Worm (Caenorhabditis elegans) whole organism, L4 larva: ENCODE measurements around the gene T14G12.11.

Experiments used
- F10B5.3 ChIP-seq: sonication (generic microtip); optimal IDR thresholded peaks from 2 replicates; lab custom pipeline; 2016; ENCODE audit warnings: mild to moderate bottlenecking, missing genetic modification characterization, missing compliant biosample characterization
- F26F4.8 ChIP-seq: fragments of 200-800 bp; sonication (Bioruptor generic); conservative IDR thresholded peaks from 2 replicates; pipeline ENCODE4 v1.3.6; 2022; ENCODE audit warnings: missing genetic modification characterization, missing compliant biosample characterization
- F49E8.2 ChIP-seq: sonication (generic microtip); optimal IDR thresholded peaks from 2 replicates; lab custom pipeline; 2016; ENCODE audit warnings: missing compliant biosample characterization, mild to moderate bottlenecking, missing genetic modification characterization, borderline replicate concordance
- R02D3.7 ChIP-seq: fragments of 150-350 bp; sonication (generic microtip); optimal IDR thresholded peaks from 3 replicates; lab custom pipeline; 2014; ENCODE audit warnings: missing biosample characterization, missing genetic modification characterization
- T20F7.1 ChIP-seq: fragments of 200-800 bp; sonication (Bioruptor generic); optimal IDR thresholded peaks from 2 replicates; lab custom pipeline; 2018; ENCODE audit warnings: mild to moderate bottlenecking, missing genetic modification characterization, missing compliant biosample characterization
- Y48G9A.11 ChIP-seq: fragments of 200-800 bp; sonication (Bioruptor generic); IDR thresholded peaks from 2 replicates; pipeline ENCODE4 v1.3.6; 2022; ENCODE audit warnings: missing genetic modification reagents, missing genetic modification characterization, missing compliant biosample characterization
- Y5F2A.4 ChIP-seq: fragments of 200-800 bp; sonication (Bioruptor generic); optimal IDR thresholded peaks from 2 replicates; lab custom pipeline; 2018; ENCODE audit warnings: mild to moderate bottlenecking, missing genetic modification characterization, missing compliant biosample characterization
- ZK337.2 ChIP-seq: fragments of 200-800 bp; sonication (Bioruptor generic); IDR thresholded peaks from 2 replicates; pipeline ENCODE4 v1.3.6; 2022; ENCODE audit warnings: missing genetic modification reagents, missing genetic modification characterization, missing compliant biosample characterization
- aha-1 ChIP-seq: fragments of 150-350 bp; peaks from one replicate; lab custom pipeline; 2014; ENCODE audit warnings: missing biosample characterization, missing genetic modification characterization
- arid-1 ChIP-seq: fragments of 200-800 bp; sonication (Bioruptor generic); conservative IDR thresholded peaks from 2 replicates; pipeline ENCODE4 v1.3.6; 2022; ENCODE audit warnings: missing genetic modification reagents, missing genetic modification characterization, missing compliant biosample characterization
- attf-4 ChIP-seq: sonication (generic microtip); optimal IDR thresholded peaks from 3 replicates; lab custom pipeline; 2017; ENCODE audit warnings: missing biosample characterization, missing genetic modification characterization
- ceh-20 ChIP-seq: fragments of 200-800 bp; sonication (Bioruptor generic); IDR thresholded peaks from 2 replicates; pipeline ENCODE4 v1.3.6; 2022; ENCODE audit warnings: missing genetic modification reagents, missing genetic modification characterization, missing compliant biosample characterization
- ceh-28 ChIP-seq: fragments of 150-350 bp; optimal IDR thresholded peaks from 2 replicates; lab custom pipeline; 2014; ENCODE audit warnings: missing biosample characterization, missing genetic modification reagents, missing genetic modification characterization
- ceh-32 ChIP-seq: sonication (generic microtip); optimal IDR thresholded peaks from 2 replicates; lab custom pipeline; 2016; ENCODE audit warnings: mild to moderate bottlenecking, missing genetic modification characterization, missing compliant biosample characterization; ENCODE audit not compliant: poor library complexity
- ctbp-1 ChIP-seq: fragments of 200-800 bp; sonication (Bioruptor generic); IDR thresholded peaks from 2 replicates; pipeline ENCODE4 v1.3.6; 2022; ENCODE audit warnings: missing genetic modification reagents, missing genetic modification characterization, missing compliant biosample characterization
- daf-16 ChIP-seq, 3 experiments: sonication (generic microtip); optimal IDR thresholded peaks; 2 replicates each; lab custom pipeline; 2016 to 2017; ENCODE audit warnings: missing genetic modification characterization in 3 of 3, missing genetic modification reagents in 3 of 3, mild to moderate bottlenecking in 2 of 3, missing compliant biosample characterization in 2 of 3, missing biosample characterization in 1 of 3, moderate library complexity in 1 of 3
- daf-19 ChIP-seq: fragments of 200-800 bp; sonication (Bioruptor generic); conservative IDR thresholded peaks from 2 replicates; pipeline ENCODE4 v1.3.6; 2022; ENCODE audit warnings: missing genetic modification characterization, missing compliant biosample characterization
- dpl-1 ChIP-seq: fragments of 150-350 bp; optimal IDR thresholded peaks from 2 replicates; lab custom pipeline; 2014; ENCODE audit warnings: missing biosample characterization, missing genetic modification reagents, missing genetic modification characterization
- dve-1 ChIP-seq: sonication (generic microtip); optimal IDR thresholded peaks from 2 replicates; lab custom pipeline; 2017; ENCODE audit warnings: antibody characterized with exemption, mild to moderate bottlenecking, missing genetic modification characterization, missing compliant biosample characterization; ENCODE audit not compliant: insufficient read depth
- egl-27 ChIP-seq: sonication (generic microtip); optimal IDR thresholded peaks from 3 replicates; lab custom pipeline; 2017; ENCODE audit warnings: missing biosample characterization, missing genetic modification reagents, missing genetic modification characterization
- egl-43 ChIP-seq: fragments of 200-800 bp; sonication (Bioruptor generic); IDR thresholded peaks from 2 replicates; pipeline ENCODE4 v1.3.6; 2022; ENCODE audit warnings: missing genetic modification reagents, missing genetic modification characterization, missing compliant biosample characterization
- fkh-10 ChIP-seq: fragments of 150-350 bp; optimal IDR thresholded peaks from 2 replicates; lab custom pipeline; 2014; ENCODE audit warnings: missing biosample characterization, missing genetic modification reagents, missing genetic modification characterization
- gei-8 ChIP-seq: fragments of 200-800 bp; sonication (Bioruptor generic); optimal IDR thresholded peaks from 2 replicates; lab custom pipeline; 2018; ENCODE audit warnings: mild to moderate bottlenecking, missing genetic modification characterization, missing compliant biosample characterization
- hlh-11 ChIP-seq: fragments of 200-800 bp; sonication (Bioruptor generic); optimal IDR thresholded peaks from 2 replicates; lab custom pipeline; 2018; ENCODE audit warnings: mild to moderate bottlenecking, missing genetic modification characterization, missing compliant biosample characterization
- lin-1 ChIP-seq: fragments of 200-800 bp; sonication (Bioruptor generic); IDR thresholded peaks from 2 replicates; pipeline ENCODE4 v1.3.6; 2022; ENCODE audit warnings: missing genetic modification reagents, missing genetic modification characterization, missing compliant biosample characterization
- lin-38 ChIP-seq: fragments of 200-800 bp; sonication (Bioruptor generic); IDR thresholded peaks from 2 replicates; pipeline ENCODE4 v1.3.6; 2022; ENCODE audit warnings: missing genetic modification reagents, missing genetic modification characterization, missing compliant biosample characterization
- madf-9 ChIP-seq: fragments of 200-800 bp; sonication (Bioruptor generic); conservative IDR thresholded peaks from 2 replicates; pipeline ENCODE4 v1.3.6; 2022; ENCODE audit warnings: missing genetic modification reagents, missing genetic modification characterization, missing compliant biosample characterization
- mep-1 ChIP-seq: fragments of 150-350 bp; sonication (generic microtip); optimal IDR thresholded peaks from 3 replicates; lab custom pipeline; 2014; ENCODE audit warnings: missing biosample characterization, missing genetic modification characterization
- nhr-102 ChIP-seq: sonication (generic microtip); optimal IDR thresholded peaks from 2 replicates; lab custom pipeline; 2016; ENCODE audit warnings: mild to moderate bottlenecking, missing genetic modification characterization, moderate library complexity, missing compliant biosample characterization
- nhr-11 ChIP-seq: fragments of 150-350 bp; optimal IDR thresholded peaks from 2 replicates; lab custom pipeline; 2014; ENCODE audit warnings: missing biosample characterization, missing genetic modification characterization
- nhr-111 ChIP-seq: fragments of 200-800 bp; sonication (Bioruptor generic); optimal IDR thresholded peaks from 2 replicates; lab custom pipeline; 2018; ENCODE audit warnings: mild to moderate bottlenecking, missing genetic modification characterization, missing compliant biosample characterization
- nhr-237 ChIP-seq: sonication (generic microtip); optimal IDR thresholded peaks from 2 replicates; lab custom pipeline; 2017; ENCODE audit warnings: missing biosample characterization, missing genetic modification characterization
- pha-4 ChIP-seq, 2 experiments: fragments of 150-350 bp in 1 of 2; fragments of 200-800 bp in 1 of 2; sonication (Bioruptor generic) in 1 of 2; IDR thresholded peaks in 1 of 2; optimal IDR thresholded peaks in 1 of 2; 2 replicates each; pipeline versions ENCODE4 v1.3.6 to Lab custom; 2014 to 2022; ENCODE audit warnings: missing genetic modification characterization in 2 of 2, missing genetic modification reagents in 2 of 2, missing biosample characterization in 1 of 2, missing compliant biosample characterization in 1 of 2
- rbr-2 ChIP-seq: sonication (generic microtip); optimal IDR thresholded peaks from 2 replicates; lab custom pipeline; 2016; ENCODE audit warnings: missing genotype, missing genetic modification characterization, missing compliant biosample characterization
- sdz-12 ChIP-seq: fragments of 200-800 bp; sonication (Bioruptor generic); optimal IDR thresholded peaks from 2 replicates; lab custom pipeline; 2018; ENCODE audit warnings: mild to moderate bottlenecking, missing genetic modification characterization, missing compliant biosample characterization
- set-16 ChIP-seq: fragments of 200-800 bp; sonication (Bioruptor generic); IDR thresholded peaks from 2 replicates; pipeline ENCODE4 v1.3.6; 2022; ENCODE audit warnings: missing genetic modification reagents, missing genetic modification characterization, missing compliant biosample characterization
- snpc-1.2 ChIP-seq: fragments of 200-800 bp; sonication (Bioruptor generic); IDR thresholded peaks from 2 replicates; pipeline ENCODE4 v1.3.6; 2022; ENCODE audit warnings: missing genetic modification reagents, missing genetic modification characterization, missing compliant biosample characterization
- spr-3 ChIP-seq: fragments of 200-800 bp; sonication (Bioruptor generic); optimal IDR thresholded peaks from 2 replicates; lab custom pipeline; 2018; ENCODE audit warnings: mild to moderate bottlenecking, missing genetic modification characterization, missing compliant biosample characterization
- tag-97 ChIP-seq: fragments of 200-800 bp; sonication (Bioruptor generic); IDR thresholded peaks from 2 replicates; pipeline ENCODE4 v1.3.6; 2022; ENCODE audit warnings: missing genetic modification characterization, missing compliant biosample characterization
- tra-1 ChIP-seq: fragments of 200-800 bp; sonication (Bioruptor generic); IDR thresholded peaks from 2 replicates; pipeline ENCODE4 v1.3.6; 2022; ENCODE audit warnings: missing genetic modification reagents, missing genetic modification characterization, missing compliant biosample characterization
- unc-130 ChIP-seq: sonication (generic microtip); optimal IDR thresholded peaks from 2 replicates; lab custom pipeline; 2016; ENCODE audit warnings: missing genetic modification reagents, missing genetic modification characterization, missing compliant biosample characterization
- unc-39 ChIP-seq: sonication (generic microtip); optimal IDR thresholded peaks from 2 replicates; lab custom pipeline; 2017; ENCODE audit warnings: missing biosample characterization, missing genetic modification characterization
- unc-62 ChIP-seq, 3 experiments: fragments of 150-350 bp in 1 of 3; sonication (generic microtip); optimal IDR thresholded peaks in 2 of 3; peaks in 1 of 3; 1 replicate in 1 of 3; 2 replicates in 2 of 3; lab custom pipeline; 2014 to 2017; ENCODE audit warnings: missing biosample characterization in 3 of 3, missing genetic modification characterization in 3 of 3, missing genetic modification reagents in 3 of 3, missing genotype in 1 of 3
- vab-7 ChIP-seq: fragments of 200-800 bp; sonication (Bioruptor generic); IDR thresholded peaks from 2 replicates; pipeline ENCODE4 v1.3.6; 2022; ENCODE audit warnings: missing genetic modification reagents, missing genetic modification characterization, missing compliant biosample characterization
- zip-2 ChIP-seq: fragments of 150-350 bp; optimal IDR thresholded peaks from 2 replicates; lab custom pipeline; 2014; ENCODE audit warnings: missing biosample characterization, missing genetic modification characterization
- ztf-11 ChIP-seq: fragments of 150-350 bp; optimal IDR thresholded peaks from 2 replicates; lab custom pipeline; 2014; ENCODE audit warnings: missing biosample characterization, missing genetic modification characterization

Gene T14G12.11

DNA sequence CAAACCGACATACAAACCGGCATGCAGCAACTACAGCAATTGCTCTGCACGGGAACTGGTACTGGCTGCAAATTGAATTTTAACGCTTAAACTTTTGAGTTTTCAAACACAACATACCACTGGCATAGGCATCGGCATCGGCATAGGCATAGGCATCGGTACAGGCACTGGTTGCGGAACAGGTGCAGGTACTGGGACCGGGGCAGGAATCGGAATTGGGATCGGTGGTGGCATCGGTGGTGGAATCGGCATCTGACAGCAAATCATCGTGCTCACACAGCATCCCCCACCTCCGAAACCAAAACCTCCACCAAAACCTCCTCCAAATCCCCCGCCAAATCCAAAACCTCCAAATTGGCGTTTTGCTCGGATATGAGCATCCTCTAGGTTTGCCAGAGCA, 31.8 kb upstream of the T14G12.11 start:
- TF ChIP-seq set-16 (GFP tag; lab: Robert Waterston, UW) (peak; percentile 65; the same call in 1 of the 2 replicates), aha-1 (tag; lab: Kevin White, UChicago) (peak; percentile 29), unc-39 (tag; lab: Kevin White, UChicago) (no peak), dpl-1 (GFP tag; lab: Kevin White, UChicago) (no peak), F10B5.3 (tag; lab: Kevin White, UChicago) (no peak), egl-43 (GFP tag; lab: Robert Waterston, UW) (peak; percentile 57; the same call in 1 of the 2 replicates)

DNA sequence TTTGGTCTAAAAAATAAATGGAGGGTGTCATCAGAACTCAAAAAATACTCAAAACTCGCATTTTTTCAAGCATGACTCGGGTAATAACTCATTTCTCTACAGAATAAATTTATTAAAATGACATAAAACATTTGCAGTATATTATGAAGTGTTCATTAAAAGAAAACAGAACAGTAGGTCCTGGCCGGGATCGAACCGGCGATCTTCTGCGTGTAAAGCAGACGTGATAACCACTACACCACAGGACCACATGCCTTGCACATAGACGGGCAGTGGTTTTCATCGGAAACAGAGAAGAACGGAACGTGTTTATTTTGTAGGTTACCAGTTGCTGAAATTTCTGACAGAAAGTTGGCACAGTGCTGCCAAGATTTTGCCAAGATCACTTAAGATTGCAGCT, 31.0 kb upstream of the T14G12.11 start:
- TF ChIP-seq vab-7 (GFP tag; lab: Robert Waterston, UW) (peak; percentile 81), tra-1 (GFP tag; lab: Robert Waterston, UW) (peak; percentile 75), mep-1 (tag; lab: Kevin White, UChicago) (peak; percentile 56), ZK337.2 (GFP tag; lab: Robert Waterston, UW) (0 out of 2 replicates have a peak, but pooled peaks have one; percentile 27), attf-4 (tag; lab: Kevin White, UChicago) (no peak), fkh-10 (GFP tag; lab: Kevin White, UChicago) (no peak), R02D3.7 (tag; lab: Kevin White, UChicago) (no peak), ctbp-1 (GFP tag; lab: Robert Waterston, UW) (no peak), ceh-32 (tag; lab: Kevin White, UChicago) (no peak), Y48G9A.11 (GFP tag; lab: Robert Waterston, UW) (0 out of 2 replicates have a peak, but pooled peaks have one; percentile 27), unc-130 (GFP tag; lab: Kevin White, UChicago) (peak; percentile 20), Y5F2A.4 (GFP tag; lab: Kevin White, UChicago) (no peak), rbr-2 (tag; lab: Kevin White, UChicago) (peak; percentile 7), nhr-111 (no peak), hlh-11 (peak; percentile 20), F49E8.2 (peak; percentile 42), ceh-20 (GFP tag; lab: Robert Waterston, UW) (0 out of 2 replicates have a peak, but pooled peaks have one; percentile 10), arid-1 (0 out of 2 replicates have a peak, but pooled peaks have one; percentile 26), ceh-28 (tag; lab: Kevin White, UChicago) (no peak), egl-43 (GFP tag; lab: Robert Waterston, UW) (peak; percentile 76), ztf-11 (tag; lab: Kevin White, UChicago) (no peak), snpc-1.2 (peak; percentile 83), lin-38 (GFP tag; lab: Robert Waterston, UW) (no peak; the same call in 1 of the 2 replicates), nhr-102 (tag; lab: Kevin White, UChicago) (peak; percentile 32), nhr-11 (tag; lab: Kevin White, UChicago) (no peak), lin-1 (peak; percentile 74; the same call in 1 of the 2 replicates), F26F4.8 (peak; percentile 36; the same call in 1 of the 2 replicates), gei-8 (GFP tag; lab: Kevin White, UChicago) (peak; percentile 28), F10B5.3 (tag; lab: Kevin White, UChicago) (no peak), zip-2 (tag; lab: Kevin White, UChicago) (no peak), tag-97 (no peak), pha-4 (GFP tag; IDR thresholded peaks at IDR 0.05; lab: Robert Waterston, UW) (peak; percentile 71; the same call in 1 of the 2 replicates), pha-4 (tag; optimal IDR thresholded peaks at IDR 0.05; lab: Kevin White, UChicago) (no peak), T20F7.1 (GFP tag; lab: Kevin White, UChicago) (no peak), spr-3 (GFP tag; lab: Kevin White, UChicago) (no peak), dve-1 (tag; lab: Kevin White, UChicago) (peak; percentile 72), nhr-237 (tag; lab: Kevin White, UChicago) (no peak), egl-27 (no peak), aha-1 (tag; lab: Kevin White, UChicago) (peak; percentile 96), madf-9 (GFP tag; lab: Robert Waterston, UW) (0 out of 2 replicates have a peak, but pooled peaks have one; percentile 30), sdz-12 (GFP tag; lab: Kevin White, UChicago) (no peak), daf-16 (GFP tag; optimal IDR thresholded peaks at IDR 0.05; lab: Kevin White, UChicago) (peak in 1 of 2 experiments; percentile 22), daf-16 (tag; optimal IDR thresholded peaks at IDR 0.05; lab: Kevin White, UChicago) (peak; percentile 81), daf-19 (GFP tag; lab: Robert Waterston, UW) (0 out of 2 replicates have a peak, but pooled peaks have one; percentile 61), unc-39 (tag; lab: Kevin White, UChicago) (no peak), unc-62 (GFP tag; optimal IDR thresholded peaks at IDR 0.05 in 1 of 2; lab: Kevin White, UChicago) (no peak), unc-62 (tag; optimal IDR thresholded peaks at IDR 0.05; lab: Kevin White, UChicago) (no peak)
